Worm (Caenorhabditis elegans): ENCODE data around the gene srz-20.

Gene srz-20

ce11 chrIV:3937097-3937496 is 21.7 kb downstream of the srz-20 start, which contains the start of gene clec-71:
Gene clec-71, plus strand, starts transcription at chrIV:3937458.
- TF ChIP-seq drap-1 (GFP tag; optimal IDR thresholded peaks at IDR 0.05) (no peak), ceh-39 (tag; optimal IDR thresholded peaks at IDR 0.05) (no peak), lsy-2 (tag; optimal IDR thresholded peaks at IDR 0.05) (no peak), nhr-12 (tag; optimal IDR thresholded peaks at IDR 0.05) (no peak), nhr-76 (tag; optimal IDR thresholded peaks at IDR 0.05) (no peak), pha-4 (tag; optimal IDR thresholded peaks at IDR 0.05) (no peak), zip-8 (tag; optimal IDR thresholded peaks at IDR 0.05) (no peak), ztf-11 (tag; optimal IDR thresholded peaks at IDR 0.05) (no peak), blmp-1 (tag; optimal IDR thresholded peaks at IDR 0.05) (no peak)

DNA sequence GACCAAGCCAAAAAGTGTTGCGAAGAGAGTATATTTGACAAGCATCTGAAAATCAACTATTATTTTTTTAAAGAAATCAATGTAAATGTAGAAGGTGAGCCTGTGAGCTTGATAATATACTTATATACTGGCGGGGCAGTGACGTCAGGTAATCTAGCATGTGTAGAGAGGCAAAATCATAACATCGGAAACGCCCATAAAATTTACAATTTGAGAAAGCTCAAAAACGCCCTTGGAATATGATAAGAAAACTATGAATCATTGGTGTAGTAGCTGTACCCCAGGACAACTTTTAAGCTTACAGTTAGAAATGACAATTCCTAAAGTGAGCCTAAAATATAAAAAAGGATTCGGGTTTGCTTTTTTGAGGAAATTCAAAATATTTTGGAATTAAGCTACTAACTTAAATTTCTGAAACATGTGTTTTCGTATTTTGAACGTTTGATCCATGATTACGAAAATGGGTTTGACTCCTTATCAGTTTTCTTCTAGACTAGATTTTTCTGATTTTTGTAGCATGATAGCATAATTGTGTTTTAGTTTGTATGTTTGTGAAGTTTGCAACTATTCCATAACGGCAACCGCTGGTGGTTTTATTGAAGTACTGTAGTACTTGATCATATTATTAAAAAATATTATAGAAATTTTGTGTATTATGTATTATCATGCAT is 26.4 kb downstream of the srz-20 start, which contains the start of gene clec-174:
Gene clec-174 (minus strand): TSS at position 51 of the 671 bp plus-strand sequence.
- TF ChIP-seq mls-2 (tag; optimal IDR thresholded peaks at IDR 0.05), result no peak
- TF ChIP-seq pha-4 (tag; optimal IDR thresholded peaks at IDR 0.05), result no peak

- TF ChIP-seq lin-32 (GFP tag; optimal IDR thresholded peaks at IDR 0.05) (no peak), elt-3 (tag; optimal IDR thresholded peaks at IDR 0.05) (no peak), nhr-237 (tag; optimal IDR thresholded peaks at IDR 0.05) (no peak)
Observed at ce11 chrIV:3943003-3943402, 27.6 kb downstream of the srz-20 start, which contains the start of gene Y46C8AL.11. Gene Y46C8AL.11, plus strand, starts transcription at chrIV:3943303.

ce11 chrIV:3944459-3944858 is 29.1 kb downstream of the srz-20 start, which contains the start of gene clec-72:
Gene clec-72, plus strand, starts transcription at chrIV:3944816.
- no peak for TF ChIP-seq drap-1 (GFP tag; optimal IDR thresholded peaks at IDR 0.05)
- TF ChIP-seq ceh-43 (GFP tag; optimal IDR thresholded peaks at IDR 0.05), result no peak
- no peak for TF ChIP-seq elt-3 (tag; optimal IDR thresholded peaks at IDR 0.05)
- no peak for TF ChIP-seq lsy-2 (tag; optimal IDR thresholded peaks at IDR 0.05)
- TF ChIP-seq ceh-39 (tag; optimal IDR thresholded peaks at IDR 0.05), result no peak
- TF ChIP-seq ces-1 (GFP tag; optimal IDR thresholded peaks at IDR 0.05), result no peak
- no peak for TF ChIP-seq flh-1 (GFP tag; optimal IDR thresholded peaks at IDR 0.05)
- TF ChIP-seq mep-1 (tag; optimal IDR thresholded peaks at IDR 0.05), result no peak
- no peak for TF ChIP-seq ceh-83 (GFP tag; optimal IDR thresholded peaks at IDR 0.05)
- no peak for TF ChIP-seq cnd-1 (tag; optimal IDR thresholded peaks at IDR 0.05)
- TF ChIP-seq sem-2 (GFP tag; optimal IDR thresholded peaks at IDR 0.05), result no peak
- TF ChIP-seq lin-32 (GFP tag; optimal IDR thresholded peaks at IDR 0.05), result no peak
- TF ChIP-seq nhr-2 (tag; optimal IDR thresholded peaks at IDR 0.05), result no peak
- no peak for TF ChIP-seq unc-120 (tag; optimal IDR thresholded peaks at IDR 0.05; ENCODE audit: poor library complexity, severe bottlenecking)

- TF ChIP-seq lin-32 (GFP tag; optimal IDR thresholded peaks at IDR 0.05) (no peak), mab-5 (tag; optimal IDR thresholded peaks at IDR 0.05) (no peak), tbx-8 (GFP tag; optimal IDR thresholded peaks at IDR 0.05) (no peak)
Observed at ce11 chrIV:3956095-3956494, 40.7 kb downstream of the srz-20 start, which contains the start of gene clec-73. Gene clec-73, minus strand, starts transcription at chrIV:3956195.

DNA sequence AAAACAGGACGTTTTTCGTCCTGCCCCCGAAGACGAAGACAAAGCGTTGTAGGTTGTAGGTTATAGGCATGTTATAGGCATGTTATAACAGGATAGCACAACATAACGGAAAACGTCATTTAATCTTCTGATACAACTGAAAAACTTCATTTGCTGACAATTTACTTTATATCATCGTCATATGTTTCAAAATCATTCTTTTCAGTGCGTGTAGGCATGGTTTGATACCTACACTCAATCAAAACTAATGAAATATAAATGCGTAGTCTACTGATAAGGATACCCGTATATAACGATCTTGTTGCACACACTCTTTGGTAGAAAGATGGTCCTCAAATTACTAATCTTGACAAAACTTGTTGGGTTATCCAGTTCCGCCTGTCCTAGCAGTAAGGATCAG is 41.3 kb downstream of the srz-20 start, which contains the start of gene clec-74:
Gene clec-74 (plus strand): TSS at position 301 of the 400 bp plus-strand sequence.
- TF ChIP-seq sptf-1 (tag; optimal IDR thresholded peaks at IDR 0.05), result no peak
- TF ChIP-seq elt-3 (tag; optimal IDR thresholded peaks at IDR 0.05), result no peak
- no peak for TF ChIP-seq zip-8 (tag; optimal IDR thresholded peaks at IDR 0.05)
- TF ChIP-seq cnd-1 (tag; optimal IDR thresholded peaks at IDR 0.05), result no peak
- no peak for TF ChIP-seq lin-13 (tag; optimal IDR thresholded peaks at IDR 0.05)
- TF ChIP-seq unc-39 (tag; optimal IDR thresholded peaks at IDR 0.05), result no peak
- no peak for TF ChIP-seq lsy-2 (tag; optimal IDR thresholded peaks at IDR 0.05)
- TF ChIP-seq nhr-12 (tag; optimal IDR thresholded peaks at IDR 0.05), result no peak
- no peak for TF ChIP-seq ztf-11 (tag; optimal IDR thresholded peaks at IDR 0.05)
- no peak for TF ChIP-seq tbx-8 (GFP tag; optimal IDR thresholded peaks at IDR 0.05)

DNA sequence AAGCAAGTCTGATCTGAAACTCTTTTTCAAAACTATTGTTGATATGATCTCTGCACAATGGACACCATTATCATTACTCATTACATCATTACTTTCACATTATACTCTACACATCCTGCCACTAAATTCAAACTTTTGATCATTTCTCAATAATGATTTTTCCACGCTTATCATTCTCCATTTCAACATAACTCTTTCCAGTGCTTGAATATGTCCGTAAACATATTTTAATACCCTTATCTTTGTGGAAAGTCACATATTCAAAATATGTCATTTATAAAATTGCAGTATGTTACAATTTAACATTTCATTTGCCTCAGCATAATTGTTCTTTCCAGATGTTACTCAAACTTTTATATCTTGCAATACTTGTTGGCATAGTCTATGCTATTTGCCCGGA is 45.0 kb downstream of the srz-20 start, which contains the start of gene clec-75:
Gene clec-75 (plus strand): TSS at position 339 of the 400 bp plus-strand sequence.
- TF ChIP-seq nhr-237 (tag; optimal IDR thresholded peaks at IDR 0.05) (no peak), ces-1 (GFP tag; optimal IDR thresholded peaks at IDR 0.05) (no peak), ceh-43 (GFP tag; optimal IDR thresholded peaks at IDR 0.05) (no peak)

All from whole organism, mixed stage, embryonic.